Fruit fly (Drosophila melanogaster) whole organism, embryonic: ENCODE data around the gene Nep6.

Experiments
- Atf6 ChIP-seq: fragments of 200-800 bp; sonication (Bioruptor generic); IDR thresholded peaks from 2 replicates; pipeline ENCODE4 v1.3.6; 2022; ENCODE audit warnings: missing biosample characterization, missing genetic modification characterization
- BtbVII ChIP-seq: fragments of 200-800 bp; sonication (Bioruptor generic); optimal IDR thresholded peaks from 3 replicates; lab custom pipeline; 2017; ENCODE audit warnings: missing biosample characterization, mild to moderate bottlenecking, missing genetic modification characterization
- Bteb2 ChIP-seq: fragments of 200-800 bp; sonication (Bioruptor generic); optimal IDR thresholded peaks from 2 replicates; lab custom pipeline; 2016; ENCODE audit warnings: missing biosample characterization, missing genetic modification characterization
- CG10209 ChIP-seq: fragments of 200-800 bp; sonication (Bioruptor generic); optimal IDR thresholded peaks from 3 replicates; lab custom pipeline; 2017; ENCODE audit warnings: missing biosample characterization, mild to moderate bottlenecking, missing genetic modification characterization, missing genetic modification reagents
- CG10431 ChIP-seq: fragments of 200-800 bp; sonication (Bioruptor generic); optimal IDR thresholded peaks from 3 replicates; lab custom pipeline; 2018; ENCODE audit warnings: missing biosample characterization, mild to moderate bottlenecking, missing genetic modification characterization
- CG11085 ChIP-seq: fragments of 200-800 bp; sonication (Bioruptor generic); IDR thresholded peaks from 2 replicates; pipeline ENCODE4 v1.3.6; 2022; ENCODE audit warnings: missing biosample characterization, missing genetic modification characterization
- CG13123 ChIP-seq: fragments of 200-800 bp; sonication (Bioruptor generic); optimal IDR thresholded peaks from 2 replicates; lab custom pipeline; 2016; ENCODE audit warnings: missing biosample characterization, missing genetic modification characterization
- CG14014 ChIP-seq: fragments of 200-800 bp; sonication (Bioruptor generic); IDR thresholded peaks from 2 replicates; pipeline ENCODE4 v1.3.6; 2022; ENCODE audit warnings: missing biosample characterization, missing genetic modification characterization
- CG14860 ChIP-seq: fragments of 200-800 bp; sonication (Bioruptor generic); IDR thresholded peaks from 3 replicates; pipeline ENCODE4 v1.3.6; 2022; ENCODE audit warnings: missing biosample characterization, missing genetic modification characterization; ENCODE audit not compliant: partially characterized antibody
- CG17568 ChIP-seq: fragments of 200-800 bp; sonication (Bioruptor generic); optimal IDR thresholded peaks from 2 replicates; lab custom pipeline; 2018; ENCODE audit warnings: missing biosample characterization, mild to moderate bottlenecking, missing genetic modification characterization, moderate library complexity
- CG2116 ChIP-seq: fragments of 200-800 bp; sonication (Bioruptor generic); optimal IDR thresholded peaks from 3 replicates; lab custom pipeline; 2018; ENCODE audit warnings: missing biosample characterization, mild to moderate bottlenecking, missing genetic modification characterization
- CG2875 ChIP-seq: fragments of 200-800 bp; sonication (Bioruptor generic); optimal IDR thresholded peaks from 2 replicates; lab custom pipeline; 2017; ENCODE audit warnings: missing biosample characterization, mild to moderate bottlenecking, missing genetic modification characterization, missing genetic modification reagents
- CG3065 ChIP-seq: fragments of 200-800 bp; sonication (Bioruptor generic); optimal IDR thresholded peaks from 2 replicates; lab custom pipeline; 2016; ENCODE audit warnings: missing biosample characterization, missing genetic modification characterization
- CG4328 ChIP-seq: fragments of 200-800 bp; sonication (Bioruptor generic); optimal IDR thresholded peaks from 3 replicates; lab custom pipeline; 2017; ENCODE audit warnings: missing biosample characterization, missing genetic modification reagents, missing genetic modification characterization
- CG9437 ChIP-seq: fragments of 200-800 bp; sonication (Bioruptor generic); optimal IDR thresholded peaks from 2 replicates; lab custom pipeline; 2018; ENCODE audit warnings: missing biosample characterization, mild to moderate bottlenecking, missing genetic modification characterization
- Dp ChIP-seq: fragments of 200-800 bp; sonication (Bioruptor generic); optimal IDR thresholded peaks from 2 replicates; lab custom pipeline; 2018; ENCODE audit warnings: missing biosample characterization, mild to moderate bottlenecking, missing genetic modification characterization, moderate library complexity
- Drgx ChIP-seq: fragments of 200-800 bp; sonication (Bioruptor generic); IDR thresholded peaks from 2 replicates; pipeline ENCODE4 v1.3.6; 2022; ENCODE audit warnings: missing biosample characterization, missing genetic modification characterization
- Eip74EF ChIP-seq, 2 experiments: fragments of 200-800 bp in 1 of 2; fragments of >200 bp in 1 of 2; sonication (Bioruptor generic) in 1 of 2; optimal IDR thresholded peaks; 2 replicates each; lab custom pipeline; 2017 to 2019; ENCODE audit warnings: missing biosample characterization in 2 of 2, missing genetic modification characterization in 2 of 2, mild to moderate bottlenecking in 1 of 2, moderate library complexity in 1 of 2
- MESR4 ChIP-seq: fragments of 200-800 bp; sonication (Bioruptor generic); optimal IDR thresholded peaks from 2 replicates; lab custom pipeline; 2018; ENCODE audit warnings: missing biosample characterization, mild to moderate bottlenecking, missing genetic modification characterization, moderate library complexity
- Meics ChIP-seq: fragments of 200-800 bp; sonication (Bioruptor generic); optimal IDR thresholded peaks from 2 replicates; lab custom pipeline; 2017; ENCODE audit warnings: missing biosample characterization, mild to moderate bottlenecking, missing genetic modification characterization
- Mrtf ChIP-seq: fragments of 200-800 bp; sonication (Bioruptor generic); IDR thresholded peaks from 3 replicates; pipeline ENCODE4 v1.3.6; 2022; ENCODE audit warnings: missing biosample characterization, missing genetic modification characterization
- NFAT ChIP-seq: fragments of 200-800 bp; sonication (Bioruptor generic); IDR thresholded peaks from 2 replicates; pipeline ENCODE4 v1.3.6; 2022; ENCODE audit warnings: missing biosample characterization, missing genetic modification characterization
- Nf-YB ChIP-seq: fragments of 200-800 bp; sonication (Bioruptor generic); optimal IDR thresholded peaks from 3 replicates; lab custom pipeline; 2019; ENCODE audit warnings: missing biosample characterization, mild to moderate bottlenecking, missing genetic modification characterization, moderate library complexity
- Nf-YC ChIP-seq: fragments of 200-800 bp; optimal IDR thresholded peaks from 3 replicates; lab custom pipeline; 2019; ENCODE audit warnings: missing biosample characterization, mild to moderate bottlenecking, missing genetic modification characterization, moderate library complexity
- Ravus ChIP-seq: fragments of 200-800 bp; sonication (Bioruptor generic); IDR thresholded peaks from 2 replicates; pipeline ENCODE4 v1.3.6; 2022; ENCODE audit warnings: missing biosample characterization, missing genetic modification characterization
- Rx ChIP-seq: fragments of 200-800 bp; sonication (Bioruptor generic); IDR thresholded peaks from 2 replicates; pipeline ENCODE4 v1.3.6; 2022; ENCODE audit warnings: missing biosample characterization, missing genetic modification characterization
- Sry-β ChIP-seq: fragments of 200-800 bp; sonication (Bioruptor generic); optimal IDR thresholded peaks from 2 replicates; lab custom pipeline; 2018; ENCODE audit warnings: missing biosample characterization, mild to moderate bottlenecking, missing genetic modification characterization, moderate library complexity
- Vsx1 ChIP-seq: fragments of 200-800 bp; sonication (Bioruptor generic); optimal IDR thresholded peaks from 2 replicates; lab custom pipeline; 2017; ENCODE audit warnings: missing biosample characterization, mild to moderate bottlenecking, missing genetic modification characterization, missing genetic modification reagents
- caup ChIP-seq: fragments of 200-800 bp; sonication (Bioruptor generic); optimal IDR thresholded peaks from 3 replicates; lab custom pipeline; 2017; ENCODE audit warnings: missing biosample characterization, mild to moderate bottlenecking, missing genetic modification characterization, moderate library complexity; ENCODE audit not compliant: severe bottlenecking
- crol ChIP-seq: fragments of 200-800 bp; sonication (Bioruptor generic); IDR thresholded peaks from 2 replicates; pipeline ENCODE4 v1.3.6; 2022; ENCODE audit warnings: missing biosample characterization, missing genetic modification characterization
- crp ChIP-seq, 2 experiments: fragments of 200-800 bp; sonication (Bioruptor generic); optimal IDR thresholded peaks; 2 replicates in 1 of 2; 3 replicates in 1 of 2; lab custom pipeline; 2017; ENCODE audit warnings: missing biosample characterization in 2 of 2, missing genetic modification characterization in 2 of 2, mild to moderate bottlenecking in 1 of 2, moderate library complexity in 1 of 2
- dmrt11E ChIP-seq: fragments of 200-800 bp; sonication (Bioruptor generic); optimal IDR thresholded peaks from 3 replicates; lab custom pipeline; 2018; ENCODE audit warnings: missing biosample characterization, mild to moderate bottlenecking, missing genetic modification characterization, moderate library complexity
- ems ChIP-seq: fragments of 200-800 bp; sonication (Bioruptor generic); optimal IDR thresholded peaks from 3 replicates; lab custom pipeline; 2016; ENCODE audit warnings: missing biosample characterization, missing genetic modification characterization
- exex ChIP-seq: fragments of 200-800 bp; sonication (Bioruptor generic); optimal IDR thresholded peaks from 4 replicates; lab custom pipeline; 2018; ENCODE audit warnings: missing biosample characterization, mild to moderate bottlenecking, missing genetic modification characterization, moderate library complexity
- fd64A ChIP-seq: fragments of 200-800 bp; sonication (Bioruptor generic); optimal IDR thresholded peaks from 3 replicates; lab custom pipeline; 2018; ENCODE audit warnings: missing biosample characterization, mild to moderate bottlenecking, missing genetic modification characterization
- fd96Cb ChIP-seq: fragments of 200-800 bp; sonication (Bioruptor generic); optimal IDR thresholded peaks from 2 replicates; lab custom pipeline; 2018; ENCODE audit warnings: missing biosample characterization, mild to moderate bottlenecking, missing genetic modification characterization, moderate library complexity
- fu2 ChIP-seq: fragments of 200-800 bp; sonication (Bioruptor generic); optimal IDR thresholded peaks from 2 replicates; lab custom pipeline; 2016; ENCODE audit warnings: missing biosample characterization, missing genetic modification characterization
- gcm ChIP-seq: fragments of 200-800 bp; sonication (Bioruptor generic); optimal IDR thresholded peaks from 2 replicates; lab custom pipeline; 2019; ENCODE audit warnings: missing biosample characterization, mild to moderate bottlenecking, missing genetic modification characterization, moderate library complexity
- gem ChIP-seq: fragments of 200-800 bp; sonication (Bioruptor generic); optimal IDR thresholded peaks from 2 replicates; lab custom pipeline; 2019; ENCODE audit warnings: missing biosample characterization, mild to moderate bottlenecking, missing genetic modification characterization, moderate library complexity
- hb ChIP-seq: fragments of 200-800 bp; sonication (Bioruptor generic); IDR thresholded peaks from 3 replicates; pipeline ENCODE4 v1.3.6; 2022; ENCODE audit warnings: missing biosample characterization, missing genetic modification characterization; ENCODE audit not compliant: partially characterized antibody
- lmd ChIP-seq: fragments of 200-800 bp; sonication (Bioruptor generic); IDR thresholded peaks from 2 replicates; pipeline ENCODE4 v1.3.6; 2022; ENCODE audit warnings: missing biosample characterization, missing genetic modification characterization
- nau ChIP-seq: fragments of 200-800 bp; sonication (Bioruptor generic); optimal IDR thresholded peaks from 3 replicates; lab custom pipeline; 2017; ENCODE audit warnings: missing biosample characterization, mild to moderate bottlenecking, missing genetic modification characterization, missing genetic modification reagents
- salm ChIP-seq: fragments of 200-800 bp; sonication (Bioruptor generic); optimal IDR thresholded peaks from 2 replicates; lab custom pipeline; 2018; ENCODE audit warnings: missing biosample characterization, mild to moderate bottlenecking, missing genetic modification characterization
- sisA ChIP-seq: fragments of 200-800 bp; sonication (Bioruptor generic); IDR thresholded peaks from 2 replicates; pipeline ENCODE4 v1.3.6; 2022; ENCODE audit warnings: missing biosample characterization, missing genetic modification characterization
- sob ChIP-seq: fragments of 200-800 bp; sonication (Bioruptor generic); IDR thresholded peaks from 2 replicates; pipeline ENCODE4 v1.3.6; 2022; ENCODE audit warnings: missing biosample characterization, missing genetic modification characterization
- tin ChIP-seq: fragments of 200-800 bp; sonication (Bioruptor generic); optimal IDR thresholded peaks from 3 replicates; lab custom pipeline; 2016; ENCODE audit warnings: missing biosample characterization, missing genetic modification characterization
- tna ChIP-seq: fragments of 200-800 bp; sonication (Bioruptor generic); IDR thresholded peaks from 2 replicates; pipeline ENCODE4 v1.3.6; 2022; ENCODE audit warnings: missing biosample characterization, missing genetic modification characterization; ENCODE audit not compliant: partially characterized antibody
- trem ChIP-seq: fragments of 200-800 bp; optimal IDR thresholded peaks from 3 replicates; lab custom pipeline; 2019; ENCODE audit warnings: missing biosample characterization, mild to moderate bottlenecking, missing genetic modification characterization, moderate library complexity
- unpg ChIP-seq: fragments of 200-800 bp; sonication (Bioruptor generic); optimal IDR thresholded peaks from 3 replicates; lab custom pipeline; 2018; ENCODE audit warnings: missing biosample characterization, mild to moderate bottlenecking, missing genetic modification characterization, moderate library complexity

Nep6 gene

DNA sequence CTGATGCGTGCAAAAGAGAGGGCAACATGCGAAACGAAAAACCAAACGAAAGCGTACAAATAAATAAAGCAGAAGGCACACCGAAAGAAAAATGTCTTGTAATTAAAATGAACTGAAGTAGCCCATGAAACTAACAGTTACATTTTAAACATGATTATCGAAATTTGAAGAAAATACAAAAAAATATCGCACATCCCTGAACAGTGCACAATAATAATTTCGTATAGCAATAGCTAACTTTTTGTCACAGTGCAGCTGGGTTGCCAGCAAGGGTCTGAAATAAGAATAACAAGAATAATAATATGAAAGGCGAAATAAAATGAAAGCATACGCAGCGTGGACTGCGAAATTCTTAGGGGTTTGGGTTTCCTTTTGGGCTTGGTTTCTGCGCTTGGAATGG lies 49.3 kb upstream of the Nep6 start:
- TF ChIP-seq Sry-β (peak; percentile 75), salm (tag; lab: Kevin White, UChicago) (peak; percentile 97), Eip74EF (GFP tag; optimal IDR thresholded peaks at IDR 0.05; lab: Kevin White, UChicago) (peak in 1 of 2 experiments; percentile 97), Nf-YC (tag; lab: Kevin White, UChicago) (peak; percentile 84), Drgx (peak; percentile 99), hb (GFP tag; lab: Robert Waterston, UW) (no peak), exex (peak; percentile 91), CG2875 (GFP tag; lab: Kevin White, UChicago) (peak; percentile 98), fd64A (GFP tag; lab: Kevin White, UChicago) (peak; percentile 90), CG10209 (GFP tag; lab: Kevin White, UChicago) (peak; percentile 99), CG4328 (GFP tag; lab: Kevin White, UChicago) (peak; percentile 89), CG3065 (peak; percentile 99), sob (peak; percentile 99), CG14860 (GFP tag; lab: Robert Waterston, UW) (no peak), Dp (peak; percentile 25), gcm (GFP tag; lab: Kevin White, UChicago) (peak; percentile 98), fu2 (GFP tag; lab: Kevin White, UChicago) (peak; percentile 99), CG14014 (GFP tag; lab: Robert Waterston, UW) (peak; percentile 99), Ravus (peak; percentile 98), crp (GFP tag; optimal IDR thresholded peaks at IDR 0.05; lab: Kevin White, UChicago) (peak; percentile 38 to 75), crol (GFP tag; lab: Robert Waterston, UW) (peak; percentile 69; the same call in 1 of the 2 replicates), CG10431 (GFP tag; lab: Kevin White, UChicago) (peak; percentile 93), NFAT (peak; percentile 99), Atf6 (GFP tag; lab: Robert Waterston, UW) (peak; percentile 99), CG11085 (GFP tag; lab: Robert Waterston, UW) (peak; percentile 99), trem (tag; lab: Kevin White, UChicago) (peak; percentile 96), Mrtf (peak; percentile 99), Nf-YB (GFP tag; lab: Kevin White, UChicago) (peak; percentile 89), CG2116 (GFP tag; lab: Kevin White, UChicago) (peak; percentile 90), Vsx1 (GFP tag; lab: Kevin White, UChicago) (peak; percentile 96), MESR4 (GFP tag; lab: Kevin White, UChicago) (peak; percentile 74), lmd (peak; percentile 99), BtbVII (peak; percentile 99), tna (GFP tag; lab: Robert Waterston, UW) (no peak), Bteb2 (peak; percentile 99), ems (GFP tag; lab: Kevin White, UChicago) (peak; percentile 99), caup (GFP tag; lab: Kevin White, UChicago) (peak; percentile 99), sisA (GFP tag; lab: Robert Waterston, UW) (peak; percentile 99), CG17568 (GFP tag; lab: Kevin White, UChicago) (peak; percentile 98), Rx (GFP tag; lab: Robert Waterston, UW) (peak; percentile 99), nau (GFP tag; lab: Kevin White, UChicago) (peak; percentile 97), gem (peak; percentile 100), dmrt11E (peak; percentile 99), CG9437 (peak; percentile 94), Meics (GFP tag; lab: Kevin White, UChicago) (peak; percentile 99), CG13123 (peak; percentile 99), fd96Cb (tag; lab: Kevin White, UChicago) (peak; percentile 99), tin (peak; percentile 99), unpg (GFP tag; lab: Kevin White, UChicago) (peak; percentile 99)
